Fruit fly (Drosophila melanogaster) whole organism, wandering third instar larva: ENCODE measurements around the gene DEF8.
A peak's percentile ranks its signal among the peaks of the same experiment; 100 is the strongest.

Experiments
- Abd-B ChIP-seq: fragments of >200 bp; optimal IDR thresholded peaks from 2 replicates; lab custom pipeline; 2017; ENCODE audit warnings: missing biosample characterization, missing genetic modification characterization
- CG32264 ChIP-seq: fragments of 200-800 bp; sonication (Bioruptor generic); optimal IDR thresholded peaks from 2 replicates; lab custom pipeline; 2016; ENCODE audit warnings: missing biosample characterization, missing genetic modification characterization
- CG9705 ChIP-seq: fragments of 200-800 bp; sonication (Bioruptor generic); optimal IDR thresholded peaks from 2 replicates; lab custom pipeline; 2018; ENCODE audit warnings: missing biosample characterization, mild to moderate bottlenecking, missing genetic modification characterization
- CrebA ChIP-seq: fragments of 200-800 bp; sonication (Bioruptor generic); optimal IDR thresholded peaks from 2 replicates; lab custom pipeline; 2016; ENCODE audit warnings: missing biosample characterization, mild to moderate bottlenecking, missing genetic modification characterization, borderline replicate concordance
- Dfd ChIP-seq: fragments of >200 bp; optimal IDR thresholded peaks from 2 replicates; lab custom pipeline; 2017; ENCODE audit warnings: missing biosample characterization, missing genetic modification characterization
- Dif ChIP-seq: fragments of 200-275, 200-300 bp; sonication (Bioruptor generic); optimal IDR thresholded peaks from 2 replicates; lab custom pipeline; 2018; ENCODE audit warnings: missing biosample characterization, missing genetic modification characterization; ENCODE audit not compliant: partially characterized antibody
- GATAd ChIP-seq: sonication (Bioruptor generic); optimal IDR thresholded peaks from 2 replicates; lab custom pipeline; 2016; ENCODE audit warnings: missing biosample characterization, missing genetic modification characterization
- HLH106 ChIP-seq: fragments of 200-800 bp; optimal IDR thresholded peaks from 3 replicates; lab custom pipeline; 2019; ENCODE audit warnings: missing biosample characterization, mild to moderate bottlenecking, missing genetic modification characterization, moderate library complexity
- Hnf4 ChIP-seq: fragments of 200-800 bp; sonication (Bioruptor generic); optimal IDR thresholded peaks from 2 replicates; lab custom pipeline; 2016; ENCODE audit warnings: missing biosample characterization, mild to moderate bottlenecking, missing genetic modification characterization
- Hr78 ChIP-seq: fragments of >200 bp; optimal IDR thresholded peaks from 2 replicates; lab custom pipeline; 2017; ENCODE audit warnings: missing biosample characterization, missing genetic modification characterization
- Hr83 ChIP-seq: fragments of 200-300 bp; sonication (Bioruptor generic); optimal IDR thresholded peaks from 2 replicates; lab custom pipeline; 2016; ENCODE audit warnings: missing biosample characterization, mild to moderate bottlenecking, missing genetic modification characterization, moderate library complexity; ENCODE audit not compliant: poor library complexity, severe bottlenecking
- Jra ChIP-seq: sonication (Bioruptor generic); optimal IDR thresholded peaks from 2 replicates; lab custom pipeline; 2016; ENCODE audit warnings: missing biosample characterization, missing genetic modification characterization
- Mio ChIP-seq: sonication (Bioruptor generic); optimal IDR thresholded peaks from 2 replicates; lab custom pipeline; 2016; ENCODE audit warnings: missing biosample characterization, missing genetic modification characterization
- Myc ChIP-seq: fragments of >200 bp; optimal IDR thresholded peaks from 2 replicates; lab custom pipeline; 2017
- N ChIP-seq: fragments of >200 bp; optimal IDR thresholded peaks from 2 replicates; lab custom pipeline; 2018; ENCODE audit warnings: missing biosample characterization, missing external identifiers, missing genetic modification characterization
- OdsH ChIP-seq: fragments of 200-800 bp; sonication (Bioruptor generic); optimal IDR thresholded peaks from 2 replicates; lab custom pipeline; 2016; ENCODE audit warnings: missing biosample characterization, mild to moderate bottlenecking, missing genetic modification characterization
- Rel ChIP-seq, 2 experiments: fragments of 200-800 bp; sonication (Bioruptor generic) in 1 of 2; optimal IDR thresholded peaks; 2 replicates in 1 of 2; 3 replicates in 1 of 2; lab custom pipeline; 2016 to 2019; ENCODE audit warnings: mild to moderate bottlenecking in 2 of 2, missing biosample characterization in 2 of 2, missing genetic modification characterization in 2 of 2, moderate library complexity in 1 of 2
- Sp1 ChIP-seq: fragments of 200-800 bp; sonication (Bioruptor generic); optimal IDR thresholded peaks from 3 replicates; lab custom pipeline; 2019; ENCODE audit warnings: missing biosample characterization, mild to moderate bottlenecking, missing genetic modification characterization, moderate library complexity
- Vsx2 ChIP-seq: fragments of 200-300, 225-300 bp; sonication (Bioruptor generic); optimal IDR thresholded peaks from 2 replicates; lab custom pipeline; 2018; ENCODE audit warnings: missing biosample characterization, missing genetic modification characterization; ENCODE audit not compliant: partially characterized antibody
- br ChIP-seq: fragments of 200-800 bp; sonication (Bioruptor generic); optimal IDR thresholded peaks from 2 replicates; lab custom pipeline; 2016; ENCODE audit warnings: missing biosample characterization, missing genetic modification characterization
- brk ChIP-seq: fragments of 200-800 bp; sonication (Bioruptor generic); optimal IDR thresholded peaks from 2 replicates; lab custom pipeline; 2016; ENCODE audit warnings: missing biosample characterization, mild to moderate bottlenecking, missing genetic modification characterization
- dl ChIP-seq, 2 experiments: fragments of 175-275, 200-275 bp in 1 of 2; fragments of 200-275 bp in 1 of 2; sonication (Bioruptor generic); optimal IDR thresholded peaks; lab custom pipeline; 2018; ENCODE audit warnings: mild to moderate bottlenecking in 2 of 2, missing biosample characterization in 2 of 2, missing genetic modification characterization in 2 of 2, moderate library complexity in 2 of 2; ENCODE audit not compliant: partially characterized antibody in 2 of 2, insufficient read depth in 1 of 2
- dmrt93B ChIP-seq: fragments of 200-800 bp; sonication (Bioruptor generic); optimal IDR thresholded peaks from 2 replicates; lab custom pipeline; 2018; ENCODE audit warnings: missing biosample characterization, mild to moderate bottlenecking, missing genetic modification characterization
- dsf ChIP-seq: sonication (Bioruptor generic); optimal IDR thresholded peaks from 2 replicates; lab custom pipeline; 2016; ENCODE audit warnings: missing biosample characterization, missing genetic modification characterization, borderline replicate concordance
- ey ChIP-seq: fragments of 200-800 bp; sonication (Bioruptor generic); optimal IDR thresholded peaks from 2 replicates; lab custom pipeline; 2016; ENCODE audit warnings: missing biosample characterization, missing genetic modification characterization
- foxo ChIP-seq, 2 experiments: fragments of 200-800 bp; sonication (Bioruptor generic); optimal IDR thresholded peaks; 2 replicates in 1 of 2; 3 replicates in 1 of 2; lab custom pipeline; 2016 to 2017; ENCODE audit warnings: missing biosample characterization in 2 of 2, missing genetic modification characterization in 2 of 2
- fru ChIP-seq: fragments of 200-800 bp; sonication (Bioruptor generic); optimal IDR thresholded peaks from 3 replicates; lab custom pipeline; 2016; ENCODE audit warnings: missing biosample characterization, mild to moderate bottlenecking, missing genetic modification characterization
- h ChIP-seq: fragments of 200-800 bp; sonication (Bioruptor generic); optimal IDR thresholded peaks from 3 replicates; lab custom pipeline; 2016; ENCODE audit warnings: missing biosample characterization, mild to moderate bottlenecking, missing genetic modification characterization
- jim ChIP-seq: fragments of 175-275, 200-325 bp; sonication (Bioruptor generic); optimal IDR thresholded peaks from 2 replicates; lab custom pipeline; 2016; ENCODE audit warnings: missing biosample characterization, mild to moderate bottlenecking, missing genetic modification characterization
- lola ChIP-seq: fragments of >200 bp; optimal IDR thresholded peaks from 2 replicates; lab custom pipeline; 2017; ENCODE audit warnings: missing biosample characterization, missing genetic modification characterization
- pan ChIP-seq: fragments of >200 bp; optimal IDR thresholded peaks from 2 replicates; lab custom pipeline; 2017
- psq ChIP-seq: fragments of 200-800 bp; sonication (Bioruptor generic); optimal IDR thresholded peaks from 3 replicates; lab custom pipeline; 2017; ENCODE audit warnings: missing biosample characterization, mild to moderate bottlenecking, missing genetic modification characterization, moderate library complexity
- rgr ChIP-seq: fragments of 200-800 bp; sonication (Bioruptor generic); optimal IDR thresholded peaks from 3 replicates; lab custom pipeline; 2016; ENCODE audit warnings: missing biosample characterization, mild to moderate bottlenecking, missing genetic modification characterization
- sage ChIP-seq: fragments of 200-800 bp; sonication (Bioruptor generic); optimal IDR thresholded peaks from 2 replicates; lab custom pipeline; 2016; ENCODE audit warnings: missing biosample characterization, mild to moderate bottlenecking, missing genetic modification characterization
- sv ChIP-seq: fragments of 200-800 bp; sonication (Bioruptor generic); optimal IDR thresholded peaks from 3 replicates; lab custom pipeline; 2016; ENCODE audit warnings: missing biosample characterization, missing genetic modification characterization
- tai ChIP-seq: sonication (Bioruptor generic); optimal IDR thresholded peaks from 2 replicates; lab custom pipeline; 2016; ENCODE audit warnings: missing biosample characterization, missing genetic modification characterization
- usp ChIP-seq: fragments of >200 bp; optimal IDR thresholded peaks from 2 replicates; lab custom pipeline; 2017; ENCODE audit warnings: missing biosample characterization, missing genetic modification characterization
- woc ChIP-seq: sonication (Bioruptor generic); optimal IDR thresholded peaks from 2 replicates; lab custom pipeline; 2016; ENCODE audit warnings: missing biosample characterization, mild to moderate bottlenecking, missing genetic modification characterization

DEF8 gene

DNA sequence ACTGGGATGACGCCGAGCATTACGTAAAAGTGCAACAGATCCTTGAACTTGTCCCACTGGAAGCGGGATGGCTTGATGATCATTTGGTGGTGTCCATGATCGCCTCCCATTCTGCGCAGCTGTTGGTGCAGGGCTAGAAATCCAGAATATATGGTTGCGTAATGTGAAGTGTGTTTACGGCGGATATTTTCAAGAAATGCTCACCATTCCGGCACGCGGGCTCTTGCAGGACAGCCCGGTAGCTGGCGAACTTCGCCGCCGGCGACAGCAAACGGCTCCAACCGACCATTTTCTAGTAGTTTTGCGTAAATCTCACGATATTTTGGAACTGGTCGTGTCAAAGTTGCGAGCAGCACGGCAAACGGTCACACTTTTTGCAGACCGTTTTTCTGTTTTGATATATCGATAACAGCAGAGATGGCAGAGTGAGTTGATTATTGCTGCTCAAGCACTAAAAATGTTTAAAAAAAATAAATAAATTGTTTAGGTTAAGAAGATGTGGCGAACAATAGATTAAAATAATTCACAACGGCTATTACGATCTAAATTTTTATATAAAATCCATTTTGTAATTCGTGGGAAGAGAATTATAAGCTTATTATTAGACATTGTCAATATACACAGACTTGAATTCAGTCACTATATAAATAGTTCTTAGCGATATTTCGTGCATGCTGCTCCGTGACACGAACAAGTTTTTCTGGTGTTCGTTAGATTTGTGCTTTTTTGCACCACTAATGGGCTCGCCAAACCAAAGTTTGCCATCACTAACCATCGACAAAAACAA lies 6.4 kb downstream of the DEF8 start, which contains the start of the genes ND-SGDH and RhoGAP68F:
ND-SGDH (minus strand) TSS at position 472 of the 787 bp plus-strand sequence.
RhoGAP68F (plus strand) TSS at position 756 of the 787 bp plus-strand sequence.
- peak; percentile 79 for TF ChIP-seq fru
- peak; percentile 77 for TF ChIP-seq CG9705 (GFP tag; lab: Kevin White, UChicago)
- TF ChIP-seq br (GFP tag; lab: Kevin White, UChicago) = peak; percentile 75
- peak; percentile 59 for TF ChIP-seq brk (GFP tag; lab: Kevin White, UChicago)
- TF ChIP-seq h (GFP tag; lab: Kevin White, UChicago) = peak; percentile 84
- TF ChIP-seq Vsx2 (GFP tag; lab: Kevin White, UChicago) = no peak
- TF ChIP-seq ey (GFP tag; lab: Kevin White, UChicago) = peak; percentile 69
- peak; percentile 61 for TF ChIP-seq sv (GFP tag; lab: Kevin White, UChicago)
- no peak for TF ChIP-seq Hr78 (GFP tag; lab: Kevin White, UChicago)
- TF ChIP-seq dl (GFP tag; optimal IDR thresholded peaks at IDR 0.05; lab: Kevin White, UChicago; ENCODE audit: insufficient read depth in 1 of 2, partially characterized antibody in 2 of 2) = no peak
- peak; percentile 32 for TF ChIP-seq CG32264
- no peak for TF ChIP-seq sage (GFP tag; lab: Kevin White, UChicago)
- TF ChIP-seq dsf (GFP tag; lab: Kevin White, UChicago) = peak; percentile 54
- peak; percentile 76 for TF ChIP-seq Sp1 (GFP tag; lab: Kevin White, UChicago)
- no peak for TF ChIP-seq usp (GFP tag; lab: Kevin White, UChicago)
- TF ChIP-seq pan (lab: Kevin White, UChicago) = no peak
- no peak for TF ChIP-seq N
- TF ChIP-seq jim (GFP tag; lab: Kevin White, UChicago) = no peak
- TF ChIP-seq psq (GFP tag; lab: Kevin White, UChicago) = peak; percentile 65
- peak; percentile 62 for TF ChIP-seq Hr83 (GFP tag; lab: Kevin White, UChicago)
- no peak for TF ChIP-seq Mio (GFP tag; lab: Kevin White, UChicago)
- no peak for TF ChIP-seq Dfd (GFP tag; lab: Kevin White, UChicago)
- peak; percentile 87 for TF ChIP-seq HLH106 (tag; lab: Kevin White, UChicago)
- TF ChIP-seq lola (GFP tag; lab: Kevin White, UChicago) = no peak
- peak; percentile 80 for TF ChIP-seq dmrt93B (GFP tag; lab: Kevin White, UChicago)
- peak; percentile 81 for TF ChIP-seq woc
- TF ChIP-seq Abd-B = no peak
- peak; percentile 55 for TF ChIP-seq GATAd (GFP tag; lab: Kevin White, UChicago)
- no peak for TF ChIP-seq Rel (GFP tag; optimal IDR thresholded peaks at IDR 0.05; lab: Kevin White, UChicago)
- peak; percentile 35 for TF ChIP-seq Rel (tag; optimal IDR thresholded peaks at IDR 0.05; lab: Kevin White, UChicago)
- peak; percentile 69 for TF ChIP-seq OdsH (GFP tag; lab: Kevin White, UChicago)
- peak; percentile 73 for TF ChIP-seq Jra
- no peak for TF ChIP-seq CrebA (GFP tag; lab: Kevin White, UChicago)
- TF ChIP-seq rgr (GFP tag; lab: Kevin White, UChicago) = peak; percentile 74
- TF ChIP-seq Hnf4 (GFP tag; lab: Kevin White, UChicago) = peak; percentile 75
- TF ChIP-seq Myc (lab: Kevin White, UChicago) = no peak
- peak; percentile 57 to 86 for TF ChIP-seq foxo (GFP tag; optimal IDR thresholded peaks at IDR 0.05; lab: Kevin White, UChicago)
- no peak for TF ChIP-seq Dif (GFP tag; lab: Kevin White, UChicago)
- peak; percentile 84 for TF ChIP-seq tai (GFP tag; lab: Kevin White, UChicago)

dm6 chr3L:12139232-12139698 lies 7.3 kb downstream of the DEF8 start:
- TF ChIP-seq woc (peak; percentile 33), N (no peak), Myc (lab: Kevin White, UChicago) (no peak), dmrt93B (GFP tag; lab: Kevin White, UChicago) (no peak), lola (GFP tag; lab: Kevin White, UChicago) (no peak), usp (GFP tag; lab: Kevin White, UChicago) (no peak), Abd-B (no peak), Hr83 (GFP tag; lab: Kevin White, UChicago) (peak; percentile 35), CG9705 (GFP tag; lab: Kevin White, UChicago) (no peak), OdsH (GFP tag; lab: Kevin White, UChicago) (peak; percentile 68), Jra (peak; percentile 75), br (GFP tag; lab: Kevin White, UChicago) (peak; percentile 70), foxo (GFP tag; optimal IDR thresholded peaks at IDR 0.05; lab: Kevin White, UChicago) (peak; percentile 32 to 78), Dif (GFP tag; lab: Kevin White, UChicago) (no peak), rgr (GFP tag; lab: Kevin White, UChicago) (peak; percentile 69), psq (GFP tag; lab: Kevin White, UChicago) (peak; percentile 44), dl (GFP tag; optimal IDR thresholded peaks at IDR 0.05; lab: Kevin White, UChicago; ENCODE audit: insufficient read depth in 1 of 2, partially characterized antibody in 2 of 2) (no peak), jim (GFP tag; lab: Kevin White, UChicago) (no peak), Hr78 (GFP tag; lab: Kevin White, UChicago) (no peak), dsf (GFP tag; lab: Kevin White, UChicago) (no peak), Vsx2 (GFP tag; lab: Kevin White, UChicago) (no peak), HLH106 (tag; lab: Kevin White, UChicago) (peak; percentile 58), Sp1 (GFP tag; lab: Kevin White, UChicago) (peak; percentile 43), sv (GFP tag; lab: Kevin White, UChicago) (peak; percentile 36), tai (GFP tag; lab: Kevin White, UChicago) (no peak), brk (GFP tag; lab: Kevin White, UChicago) (no peak), h (GFP tag; lab: Kevin White, UChicago) (peak; percentile 69), Hnf4 (GFP tag; lab: Kevin White, UChicago) (peak; percentile 70), sage (GFP tag; lab: Kevin White, UChicago) (no peak), Rel (GFP tag; optimal IDR thresholded peaks at IDR 0.05; lab: Kevin White, UChicago) (no peak), Rel (tag; optimal IDR thresholded peaks at IDR 0.05; lab: Kevin White, UChicago) (no peak), GATAd (GFP tag; lab: Kevin White, UChicago) (no peak), ey (GFP tag; lab: Kevin White, UChicago) (peak; percentile 65), pan (lab: Kevin White, UChicago) (no peak), Dfd (GFP tag; lab: Kevin White, UChicago) (no peak), fru (peak; percentile 82)
